Worm (Caenorhabditis elegans) whole organism, L4 larva: ENCODE measurements around the gene M04B2.2.
A peak's percentile ranks its signal among the peaks of the same experiment; 100 is the strongest.

ENCODE experiments used
- D1046.2 ChIP-seq: fragments of 200-800 bp; sonication (Bioruptor generic); IDR thresholded peaks from 2 replicates; pipeline ENCODE4 v1.3.6; 2022; ENCODE audit warnings: missing genetic modification characterization, missing compliant biosample characterization
- F49E8.2 ChIP-seq: sonication (generic microtip); optimal IDR thresholded peaks from 2 replicates; lab custom pipeline; 2016; ENCODE audit warnings: missing compliant biosample characterization, mild to moderate bottlenecking, missing genetic modification characterization, borderline replicate concordance
- R02D3.7 ChIP-seq: fragments of 150-350 bp; sonication (generic microtip); optimal IDR thresholded peaks from 3 replicates; lab custom pipeline; 2014; ENCODE audit warnings: missing biosample characterization, missing genetic modification characterization
- T20F7.1 ChIP-seq: fragments of 200-800 bp; sonication (Bioruptor generic); optimal IDR thresholded peaks from 2 replicates; lab custom pipeline; 2018; ENCODE audit warnings: mild to moderate bottlenecking, missing genetic modification characterization, missing compliant biosample characterization
- Y105C5A.15 ChIP-seq: fragments of 200-800 bp; sonication (Bioruptor generic); IDR thresholded peaks from 2 replicates; pipeline ENCODE4 v1.3.6; 2022; ENCODE audit warnings: missing genetic modification characterization, missing compliant biosample characterization
- Y48G9A.11 ChIP-seq: fragments of 200-800 bp; sonication (Bioruptor generic); IDR thresholded peaks from 2 replicates; pipeline ENCODE4 v1.3.6; 2022; ENCODE audit warnings: missing genetic modification reagents, missing genetic modification characterization, missing compliant biosample characterization
- ZK546.5 ChIP-seq, 2 experiments: sonication (generic microtip); optimal IDR thresholded peaks; 2 replicates each; lab custom pipeline; 2017; ENCODE audit warnings: missing biosample characterization in 2 of 2, missing genetic modification characterization in 2 of 2
- aly-2 ChIP-seq: sonication (generic microtip); optimal IDR thresholded peaks from 2 replicates; lab custom pipeline; 2018; ENCODE audit warnings: missing biosample characterization, missing genetic modification characterization
- ama-1 ChIP-seq: fragments of 150-350 bp; optimal IDR thresholded peaks from 2 replicates; lab custom pipeline; 2014; ENCODE audit warnings: inconsistent platforms, mixed read lengths
- attf-4 ChIP-seq: sonication (generic microtip); optimal IDR thresholded peaks from 3 replicates; lab custom pipeline; 2017; ENCODE audit warnings: missing biosample characterization, missing genetic modification characterization
- ceh-20 ChIP-seq: fragments of 200-800 bp; sonication (Bioruptor generic); IDR thresholded peaks from 2 replicates; pipeline ENCODE4 v1.3.6; 2022; ENCODE audit warnings: missing genetic modification reagents, missing genetic modification characterization, missing compliant biosample characterization
- ceh-28 ChIP-seq: fragments of 150-350 bp; optimal IDR thresholded peaks from 2 replicates; lab custom pipeline; 2014; ENCODE audit warnings: missing biosample characterization, missing genetic modification reagents, missing genetic modification characterization
- ceh-62 ChIP-seq: sonication (generic microtip); optimal IDR thresholded peaks from 2 replicates; lab custom pipeline; 2017; ENCODE audit warnings: missing biosample characterization, missing genetic modification characterization
- ces-1 ChIP-seq: fragments of 150-350 bp; sonication (generic microtip); optimal IDR thresholded peaks from 4 replicates; lab custom pipeline; 2014; ENCODE audit warnings: missing biosample characterization, missing genetic modification reagents, missing genetic modification characterization
- ctbp-1 ChIP-seq: fragments of 200-800 bp; sonication (Bioruptor generic); IDR thresholded peaks from 2 replicates; pipeline ENCODE4 v1.3.6; 2022; ENCODE audit warnings: missing genetic modification reagents, missing genetic modification characterization, missing compliant biosample characterization
- daf-12 ChIP-seq: fragments of 150-350 bp; optimal IDR thresholded peaks from 2 replicates; lab custom pipeline; 2014; ENCODE audit warnings: missing biosample characterization, missing genetic modification reagents, missing genetic modification characterization
- daf-19 ChIP-seq: fragments of 200-800 bp; sonication (Bioruptor generic); conservative IDR thresholded peaks from 2 replicates; pipeline ENCODE4 v1.3.6; 2022; ENCODE audit warnings: missing genetic modification characterization, missing compliant biosample characterization
- dmd-8 ChIP-seq: fragments of 200-800 bp; sonication (Bioruptor generic); IDR thresholded peaks from 2 replicates; pipeline ENCODE4 v1.3.6; 2022; ENCODE audit warnings: missing genetic modification characterization, missing compliant biosample characterization
- duxl-1 ChIP-seq: sonication (generic microtip); optimal IDR thresholded peaks from 2 replicates; lab custom pipeline; 2016; ENCODE audit warnings: mild to moderate bottlenecking, missing genetic modification characterization, moderate library complexity, missing compliant biosample characterization; ENCODE audit not compliant: poor library complexity
- egl-27 ChIP-seq: sonication (generic microtip); optimal IDR thresholded peaks from 3 replicates; lab custom pipeline; 2017; ENCODE audit warnings: missing biosample characterization, missing genetic modification reagents, missing genetic modification characterization
- egl-43 ChIP-seq: fragments of 200-800 bp; sonication (Bioruptor generic); IDR thresholded peaks from 2 replicates; pipeline ENCODE4 v1.3.6; 2022; ENCODE audit warnings: missing genetic modification reagents, missing genetic modification characterization, missing compliant biosample characterization
- fkh-10 ChIP-seq: fragments of 150-350 bp; optimal IDR thresholded peaks from 2 replicates; lab custom pipeline; 2014; ENCODE audit warnings: missing biosample characterization, missing genetic modification reagents, missing genetic modification characterization
- gei-8 ChIP-seq: fragments of 200-800 bp; sonication (Bioruptor generic); optimal IDR thresholded peaks from 2 replicates; lab custom pipeline; 2018; ENCODE audit warnings: mild to moderate bottlenecking, missing genetic modification characterization, missing compliant biosample characterization
- hlh-30 ChIP-seq: sonication (generic microtip); optimal IDR thresholded peaks from 2 replicates; lab custom pipeline; 2017; ENCODE audit warnings: antibody characterized with exemption, mild to moderate bottlenecking, missing genetic modification characterization, missing compliant biosample characterization; ENCODE audit not compliant: insufficient read depth
- hmg-1.1 ChIP-seq: fragments of 200-800 bp; sonication (Bioruptor generic); IDR thresholded peaks from 2 replicates; pipeline ENCODE4 v1.3.6; 2022; ENCODE audit warnings: missing genetic modification reagents, missing genetic modification characterization, missing compliant biosample characterization
- lin-39 ChIP-seq: fragments of 150-350 bp; optimal IDR thresholded peaks from 2 replicates; lab custom pipeline; 2014; ENCODE audit warnings: missing biosample characterization, missing genetic modification reagents, missing genetic modification characterization
- lir-3 ChIP-seq: sonication (generic microtip); optimal IDR thresholded peaks from 2 replicates; lab custom pipeline; 2016; ENCODE audit warnings: mild to moderate bottlenecking, missing genetic modification characterization, missing compliant biosample characterization
- madf-9 ChIP-seq: fragments of 200-800 bp; sonication (Bioruptor generic); conservative IDR thresholded peaks from 2 replicates; pipeline ENCODE4 v1.3.6; 2022; ENCODE audit warnings: missing genetic modification reagents, missing genetic modification characterization, missing compliant biosample characterization
- mdt-29 ChIP-seq: fragments of 200-800 bp; sonication (Bioruptor generic); IDR thresholded peaks from 2 replicates; pipeline ENCODE4 v1.3.6; 2022; ENCODE audit warnings: missing genetic modification reagents, missing genetic modification characterization, missing compliant biosample characterization
- mep-1 ChIP-seq: fragments of 150-350 bp; sonication (generic microtip); optimal IDR thresholded peaks from 3 replicates; lab custom pipeline; 2014; ENCODE audit warnings: missing biosample characterization, missing genetic modification characterization
- mxl-3 ChIP-seq: fragments of 200-800 bp; sonication (Bioruptor generic); optimal IDR thresholded peaks from 2 replicates; lab custom pipeline; 2018; ENCODE audit warnings: mild to moderate bottlenecking, missing genetic modification characterization, missing compliant biosample characterization
- nhr-11 ChIP-seq: fragments of 150-350 bp; optimal IDR thresholded peaks from 2 replicates; lab custom pipeline; 2014; ENCODE audit warnings: missing biosample characterization, missing genetic modification characterization
- nhr-28 ChIP-seq: fragments of 150-350 bp; optimal IDR thresholded peaks from 2 replicates; lab custom pipeline; 2014; ENCODE audit warnings: missing biosample characterization, missing genetic modification characterization
- nhr-41 ChIP-seq: fragments of 200-800 bp; sonication (Bioruptor generic); IDR thresholded peaks from 2 replicates; pipeline ENCODE4 v1.3.6; 2022; ENCODE audit warnings: missing genetic modification reagents, missing genetic modification characterization, missing compliant biosample characterization
- nhr-42 ChIP-seq: fragments of 200-800 bp; sonication (Bioruptor generic); IDR thresholded peaks from 2 replicates; pipeline ENCODE4 v1.3.6; 2022; ENCODE audit warnings: missing genetic modification characterization, missing compliant biosample characterization
- nhr-48 ChIP-seq: sonication (generic microtip); optimal IDR thresholded peaks from 2 replicates; lab custom pipeline; 2016; ENCODE audit warnings: mild to moderate bottlenecking, missing genetic modification characterization, missing compliant biosample characterization
- nhr-6 ChIP-seq: fragments of 150-350 bp; optimal IDR thresholded peaks from 2 replicates; lab custom pipeline; 2014; ENCODE audit warnings: missing biosample characterization, missing genetic modification characterization
- nhr-77 ChIP-seq: fragments of 150-350 bp; optimal IDR thresholded peaks from 2 replicates; lab custom pipeline; 2014; ENCODE audit warnings: missing biosample characterization, missing genetic modification characterization
- pqm-1 ChIP-seq: sonication (generic microtip); optimal IDR thresholded peaks from 2 replicates; lab custom pipeline; 2017; ENCODE audit warnings: missing biosample characterization, missing genetic modification characterization
- rbr-2 ChIP-seq: sonication (generic microtip); optimal IDR thresholded peaks from 2 replicates; lab custom pipeline; 2016; ENCODE audit warnings: missing genotype, missing genetic modification characterization, missing compliant biosample characterization
- saeg-2 ChIP-seq: fragments of 200-800 bp; sonication (Bioruptor generic); IDR thresholded peaks from 2 replicates; pipeline ENCODE4 v1.3.6; 2022; ENCODE audit warnings: missing genetic modification reagents, missing genetic modification characterization, missing compliant biosample characterization
- sdz-12 ChIP-seq: fragments of 200-800 bp; sonication (Bioruptor generic); optimal IDR thresholded peaks from 2 replicates; lab custom pipeline; 2018; ENCODE audit warnings: mild to moderate bottlenecking, missing genetic modification characterization, missing compliant biosample characterization
- set-16 ChIP-seq: fragments of 200-800 bp; sonication (Bioruptor generic); IDR thresholded peaks from 2 replicates; pipeline ENCODE4 v1.3.6; 2022; ENCODE audit warnings: missing genetic modification reagents, missing genetic modification characterization, missing compliant biosample characterization
- skn-1 ChIP-seq: fragments of 150-350 bp; optimal IDR thresholded peaks from 2 replicates; lab custom pipeline; 2014; ENCODE audit warnings: missing biosample characterization, missing genetic modification characterization
- snpc-4 ChIP-seq: fragments of 150-350 bp; optimal IDR thresholded peaks from 2 replicates; lab custom pipeline; 2014; ENCODE audit warnings: missing biosample characterization, missing genetic modification characterization
- spr-1 ChIP-seq: sonication (generic microtip); optimal IDR thresholded peaks from 2 replicates; lab custom pipeline; 2016; ENCODE audit warnings: mild to moderate bottlenecking, missing genetic modification characterization, missing compliant biosample characterization
- tag-97 ChIP-seq: fragments of 200-800 bp; sonication (Bioruptor generic); IDR thresholded peaks from 2 replicates; pipeline ENCODE4 v1.3.6; 2022; ENCODE audit warnings: missing genetic modification characterization, missing compliant biosample characterization
- tra-1 ChIP-seq: fragments of 200-800 bp; sonication (Bioruptor generic); IDR thresholded peaks from 2 replicates; pipeline ENCODE4 v1.3.6; 2022; ENCODE audit warnings: missing genetic modification reagents, missing genetic modification characterization, missing compliant biosample characterization
- vab-7 ChIP-seq: fragments of 200-800 bp; sonication (Bioruptor generic); IDR thresholded peaks from 2 replicates; pipeline ENCODE4 v1.3.6; 2022; ENCODE audit warnings: missing genetic modification reagents, missing genetic modification characterization, missing compliant biosample characterization
- zip-11 ChIP-seq: fragments of 200-800 bp; sonication (Bioruptor generic); IDR thresholded peaks from 2 replicates; pipeline ENCODE4 v1.3.6; 2022; ENCODE audit warnings: missing genetic modification characterization, missing compliant biosample characterization
- zip-2 ChIP-seq: fragments of 150-350 bp; optimal IDR thresholded peaks from 2 replicates; lab custom pipeline; 2014; ENCODE audit warnings: missing biosample characterization, missing genetic modification characterization
- ztf-11 ChIP-seq: fragments of 150-350 bp; optimal IDR thresholded peaks from 2 replicates; lab custom pipeline; 2014; ENCODE audit warnings: missing biosample characterization, missing genetic modification characterization
- ztf-7 ChIP-seq: fragments of 150-350 bp; optimal IDR thresholded peaks from 2 replicates; lab custom pipeline; 2014; ENCODE audit warnings: missing biosample characterization, missing genetic modification characterization

M04B2.2 gene

DNA sequence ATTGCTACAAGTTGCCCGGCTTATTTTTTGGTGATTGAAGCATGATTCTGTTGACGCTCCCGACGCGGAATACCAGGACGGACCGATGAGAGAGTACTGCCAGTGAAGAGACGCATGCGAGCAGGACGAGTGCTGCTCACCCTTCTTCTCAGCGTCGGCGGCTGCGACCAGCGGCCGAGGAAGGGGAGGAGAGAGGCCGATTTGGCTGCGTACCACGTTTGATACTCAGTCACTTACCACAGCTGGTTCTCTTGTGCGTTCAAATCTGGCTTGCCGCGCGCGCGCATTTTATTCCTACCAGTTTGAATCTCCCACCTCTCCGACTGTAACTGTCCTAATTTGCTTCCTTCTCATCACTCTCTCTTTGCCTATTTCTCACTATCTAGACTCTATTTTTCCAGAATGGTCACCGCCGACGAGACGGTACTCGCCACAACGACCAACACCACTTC, 3.6 kb upstream of the M04B2.2 start, which contains the start of gene mep-1 (continued):
- no peak for TF ChIP-seq egl-27 (tag; lab: Kevin White, UChicago)
- TF ChIP-seq nhr-41 (GFP tag; lab: Robert Waterston, UW): no peak
- peak; percentile 49; the same call in 1 of the 2 replicates for TF ChIP-seq madf-9 (GFP tag; lab: Robert Waterston, UW)
- TF ChIP-seq vab-7 (GFP tag; lab: Robert Waterston, UW): 0 out of 2 replicates have a peak, but pooled peaks have one; percentile 55
- no peak for TF ChIP-seq ceh-28 (tag; lab: Kevin White, UChicago)
- no peak for TF ChIP-seq nhr-28 (tag; lab: Kevin White, UChicago)
- TF ChIP-seq T20F7.1 (GFP tag; lab: Kevin White, UChicago): peak; percentile 62
- TF ChIP-seq hmg-1.1 (GFP tag; lab: Robert Waterston, UW): peak; percentile 84
- no peak for TF ChIP-seq gei-8
- no peak for TF ChIP-seq ztf-7 (tag; lab: Kevin White, UChicago)
- TF ChIP-seq lir-3 (tag; lab: Kevin White, UChicago): peak; percentile 71
- peak; percentile 97 for TF ChIP-seq mep-1 (tag; lab: Kevin White, UChicago)
- TF ChIP-seq lin-39 (tag; lab: Kevin White, UChicago): no peak
- peak; percentile 63 for TF ChIP-seq ctbp-1 (GFP tag; lab: Robert Waterston, UW)
- TF ChIP-seq nhr-6 (tag; lab: Kevin White, UChicago): peak; percentile 83
- TF ChIP-seq daf-12 (tag; lab: Kevin White, UChicago): no peak
- TF ChIP-seq pqm-1 (tag; lab: Kevin White, UChicago): no peak
- 0 out of 2 replicates have a peak, but pooled peaks have one; percentile 41 for TF ChIP-seq saeg-2 (GFP tag; lab: Robert Waterston, UW)
- TF ChIP-seq tra-1 (GFP tag; lab: Robert Waterston, UW): no peak
- TF ChIP-seq nhr-11 (tag; lab: Kevin White, UChicago): peak; percentile 73
- no peak for TF ChIP-seq tag-97 (GFP tag; lab: Robert Waterston, UW)
- peak; percentile 71 for TF ChIP-seq ama-1 (lab: Kevin White, UChicago)
- peak; percentile 4 for TF ChIP-seq fkh-10 (GFP tag; lab: Kevin White, UChicago)
- TF ChIP-seq dmd-8 (GFP tag; lab: Robert Waterston, UW): no peak
- 0 out of 2 replicates have a peak, but pooled peaks have one; percentile 66 for TF ChIP-seq D1046.2
- peak; percentile 5 for TF ChIP-seq R02D3.7 (tag; lab: Kevin White, UChicago)
- TF ChIP-seq set-16: peak; percentile 98
- no peak for TF ChIP-seq F49E8.2 (tag; lab: Kevin White, UChicago)
- TF ChIP-seq zip-2 (tag; lab: Kevin White, UChicago): no peak
- TF ChIP-seq Y48G9A.11: no peak
- TF ChIP-seq spr-1 (tag; lab: Kevin White, UChicago): no peak
- TF ChIP-seq ces-1 (GFP tag; lab: Kevin White, UChicago): no peak
- TF ChIP-seq sdz-12 (GFP tag; lab: Kevin White, UChicago): no peak
- TF ChIP-seq mxl-3 (GFP tag; lab: Kevin White, UChicago): peak; percentile 37
- TF ChIP-seq ZK546.5 (tag; optimal IDR thresholded peaks at IDR 0.05; lab: Kevin White, UChicago): no peak
- TF ChIP-seq aly-2 (tag; lab: Kevin White, UChicago): no peak
- no peak for TF ChIP-seq ztf-11 (tag; lab: Kevin White, UChicago)
- peak; percentile 82 for TF ChIP-seq rbr-2
- peak; percentile 12 for TF ChIP-seq nhr-77 (tag; lab: Kevin White, UChicago)
- no peak for TF ChIP-seq zip-11 (GFP tag; lab: Robert Waterston, UW)
- no peak for TF ChIP-seq skn-1 (tag; lab: Kevin White, UChicago)
- TF ChIP-seq Y105C5A.15 (GFP tag; lab: Robert Waterston, UW): no peak
- TF ChIP-seq nhr-42 (GFP tag; lab: Robert Waterston, UW): 0 out of 2 replicates have a peak, but pooled peaks have one; percentile 66
- TF ChIP-seq snpc-4 (tag; lab: Kevin White, UChicago): no peak
- TF ChIP-seq egl-43 (GFP tag; lab: Robert Waterston, UW): peak; percentile 67
- no peak for TF ChIP-seq daf-19 (GFP tag; lab: Robert Waterston, UW)
- TF ChIP-seq nhr-48: no peak
- peak; percentile 6 for TF ChIP-seq hlh-30
- TF ChIP-seq attf-4: no peak
- no peak for TF ChIP-seq mdt-29 (GFP tag; lab: Robert Waterston, UW)
- no peak for TF ChIP-seq ceh-20 (GFP tag; lab: Robert Waterston, UW)
- TF ChIP-seq ceh-62 (tag; lab: Kevin White, UChicago): no peak
- TF ChIP-seq duxl-1: peak; percentile 33
